Worm (Caenorhabditis elegans): ENCODE results near the gene rpoa-12.
A peak's percentile ranks its signal among the peaks of the same experiment; 100 is the strongest.

Gene rpoa-12

ce11 chrV:14422317-14422716 is 787 bp downstream of the rpoa-12 start, which contains the start of gene pas-1:
TSS of gene pas-1 (minus strand) at chrV:14422618.
- no peak for TF ChIP-seq nhr-11 (tag; optimal IDR thresholded peaks at IDR 0.05)
- TF ChIP-seq ZK546.5 (tag; optimal IDR thresholded peaks at IDR 0.05) = no peak
- no peak for TF ChIP-seq skn-1 (tag; optimal IDR thresholded peaks at IDR 0.05)
- TF ChIP-seq F13H6.1 (tag; optimal IDR thresholded peaks at IDR 0.05) = no peak

DNA sequence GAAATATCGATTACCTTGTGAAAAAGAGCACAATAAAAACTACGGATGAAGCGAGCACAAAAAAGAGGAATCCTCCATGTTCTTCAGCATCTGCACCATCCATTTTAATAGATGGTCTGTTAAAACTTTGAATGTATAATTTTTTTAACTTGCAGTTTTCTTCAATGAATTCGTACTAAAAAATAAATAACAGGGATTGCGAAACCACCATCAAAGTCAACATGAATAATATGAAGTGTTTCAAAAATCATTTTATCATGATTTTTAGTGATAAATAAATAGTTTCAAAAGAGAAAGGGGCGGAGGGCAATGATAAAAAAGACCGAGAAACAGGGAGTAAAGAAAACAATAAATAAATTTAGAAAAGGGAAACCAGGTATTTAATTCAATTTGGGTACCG is 1.8 kb downstream of the rpoa-12 start, which contains the start of gene dhs-22:
dhs-22 (minus strand) TSS at position 116 of the 400 bp plus-strand sequence.
- TF ChIP-seq nhr-129 (tag; optimal IDR thresholded peaks at IDR 0.05) = no peak

ce11 chrV:14419855-14420254 is 3.2 kb downstream of the rpoa-12 start:
- TF ChIP-seq sem-4 (tag; optimal IDR thresholded peaks at IDR 0.05) (no peak), ztf-4 (tag; optimal IDR thresholded peaks at IDR 0.05) (no peak), unc-62 (GFP tag; optimal IDR thresholded peaks at IDR 0.05) (no peak), alr-1 (tag; optimal IDR thresholded peaks at IDR 0.05) (no peak), unc-39 (tag; optimal IDR thresholded peaks at IDR 0.05) (no peak), gmeb-1 (tag; optimal IDR thresholded peaks at IDR 0.05) (no peak), lsy-2 (tag; optimal IDR thresholded peaks at IDR 0.05) (no peak), aly-2 (tag; optimal IDR thresholded peaks at IDR 0.05) (no peak), Y55F3AM.14 (GFP tag; optimal IDR thresholded peaks at IDR 0.05) (no peak), zag-1 (tag; optimal IDR thresholded peaks at IDR 0.05) (no peak), F13H6.1 (tag; optimal IDR thresholded peaks at IDR 0.05) (no peak), nhr-10 (tag; optimal IDR thresholded peaks at IDR 0.05) (no peak), nhr-11 (tag; optimal IDR thresholded peaks at IDR 0.05) (no peak), mdl-1 (tag; optimal IDR thresholded peaks at IDR 0.05) (no peak)

- TF ChIP-seq nhr-23 (tag; optimal IDR thresholded peaks at IDR 0.05) (no peak), lsy-2 (tag; optimal IDR thresholded peaks at IDR 0.05) (peak in 1 of 2 experiments; percentile 41)
These were observed 5.4 kb downstream of the rpoa-12 start, which contains the start of the genes nxf-2 and set-31 for ce11 chrV:14417735-14418134. TSS of gene nxf-2 (minus strand) at chrV:14417835. TSS of gene set-31 (plus strand) at chrV:14417903.

DNA sequence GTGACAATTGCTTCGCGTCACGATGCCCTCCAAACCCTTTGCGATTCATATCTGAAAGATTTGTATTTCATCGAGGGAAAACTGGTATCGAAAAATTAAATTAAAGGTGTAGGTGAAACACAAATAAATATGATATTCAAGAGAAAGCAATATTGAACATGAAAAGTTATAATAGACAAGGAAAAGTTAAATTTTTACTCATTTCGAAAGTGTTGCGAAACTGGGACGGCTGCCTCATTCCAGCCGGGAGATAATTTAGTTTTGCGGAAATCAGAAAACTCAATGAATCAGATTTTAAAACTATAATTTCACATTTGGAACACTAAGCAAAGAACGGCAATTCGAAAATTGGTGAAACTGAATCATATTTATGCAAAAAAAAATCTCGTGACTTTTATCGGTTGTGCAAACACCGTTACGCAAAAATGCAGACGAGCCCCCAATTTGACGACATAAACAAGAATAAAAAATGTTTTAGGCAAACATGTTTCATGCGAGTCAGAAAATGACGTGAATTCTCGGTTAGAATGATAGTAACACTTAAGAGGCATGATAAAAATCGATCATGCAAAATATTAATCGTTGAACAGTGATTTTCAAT is 8.0 kb downstream of the rpoa-12 start, which contains the start of the genes nxf-1 and C15H11.11:
nxf-1 (minus strand) TSS at position 51 of the 601 bp plus-strand sequence.
C15H11.11 (plus strand) TSS at position 536 of the 601 bp plus-strand sequence.
- TF ChIP-seq nhr-12 (tag; optimal IDR thresholded peaks at IDR 0.05) (no peak), C34F6.9 (tag; optimal IDR thresholded peaks at IDR 0.05) (peak; percentile 84), ceh-82 (tag; optimal IDR thresholded peaks at IDR 0.05) (no peak), F13H6.1 (tag; optimal IDR thresholded peaks at IDR 0.05) (peak; percentile 60), nhr-6 (tag; optimal IDR thresholded peaks at IDR 0.05) (no peak), snpc-4 (tag; optimal IDR thresholded peaks at IDR 0.05) (peak; percentile 19), egl-27 (tag; optimal IDR thresholded peaks at IDR 0.05) (no peak), lin-13 (GFP tag; optimal IDR thresholded peaks at IDR 0.05) (peak; percentile 47), mab-5 (tag; optimal IDR thresholded peaks at IDR 0.05) (no peak), mbf-1 (tag; optimal IDR thresholded peaks at IDR 0.05) (no peak), ztf-11 (tag; optimal IDR thresholded peaks at IDR 0.05) (no peak), ceh-16 (tag; optimal IDR thresholded peaks at IDR 0.05) (no peak), zag-1 (tag; optimal IDR thresholded peaks at IDR 0.05) (no peak), lin-11 (tag; optimal IDR thresholded peaks at IDR 0.05) (no peak), unc-62 (GFP tag; optimal IDR thresholded peaks at IDR 0.05) (no peak), nhr-11 (tag; optimal IDR thresholded peaks at IDR 0.05) (no peak), nhr-21 (tag; optimal IDR thresholded peaks at IDR 0.05) (peak; percentile 36), Y55F3AM.14 (GFP tag; optimal IDR thresholded peaks at IDR 0.05) (no peak), nhr-25 (tag; optimal IDR thresholded peaks at IDR 0.05) (peak; percentile 56), crh-2 (tag; optimal IDR thresholded peaks at IDR 0.05) (peak; percentile 83), elt-3 (tag; optimal IDR thresholded peaks at IDR 0.05) (no peak), fos-1 (tag; optimal IDR thresholded peaks at IDR 0.05) (peak; percentile 90), dmd-4 (tag; optimal IDR thresholded peaks at IDR 0.05) (no peak), sma-3 (GFP tag; optimal IDR thresholded peaks at IDR 0.05) (peak; percentile 73), mdl-1 (tag; optimal IDR thresholded peaks at IDR 0.05) (peak in 1 of 2 experiments; percentile 43), nhr-129 (tag; optimal IDR thresholded peaks at IDR 0.05) (peak; percentile 61), sma-9 (GFP tag; optimal IDR thresholded peaks at IDR 0.05) (peak; percentile 71), sma-9 (tag; optimal IDR thresholded peaks at IDR 0.05) (no peak), blmp-1 (tag; optimal IDR thresholded peaks at IDR 0.05; ENCODE audit: insufficient read depth) (no peak), nhr-237 (tag; optimal IDR thresholded peaks at IDR 0.05) (no peak), ztf-4 (tag; optimal IDR thresholded peaks at IDR 0.05) (no peak), nhr-23 (tag; optimal IDR thresholded peaks at IDR 0.05) (no peak), sem-4 (tag; optimal IDR thresholded peaks at IDR 0.05) (peak; percentile 30), gmeb-1 (tag; optimal IDR thresholded peaks at IDR 0.05) (peak; percentile 81), nhr-77 (tag; optimal IDR thresholded peaks at IDR 0.05) (no peak), ama-1 (optimal IDR thresholded peaks at IDR 0.05) (peak; percentile 70), skn-1 (tag; optimal IDR thresholded peaks at IDR 0.05) (no peak), unc-55 (GFP tag; optimal IDR thresholded peaks at IDR 0.05) (peak; percentile 70), aly-2 (tag; optimal IDR thresholded peaks at IDR 0.05) (no peak), lsy-2 (tag; optimal IDR thresholded peaks at IDR 0.05) (peak; percentile 71 to 88)

Measured in whole organism, L2 larva.